Fruit fly (Drosophila melanogaster) whole organism, embryonic: ENCODE results near the gene CG6788.

ENCODE experiments used
- Abd-B ChIP-seq: fragments of 200-800 bp; sonication (Bioruptor generic); optimal IDR thresholded peaks from 2 replicates; lab custom pipeline; 2018; ENCODE audit warnings: missing biosample characterization, mild to moderate bottlenecking, missing genetic modification characterization, moderate library complexity
- BtbVII ChIP-seq: fragments of 200-800 bp; sonication (Bioruptor generic); optimal IDR thresholded peaks from 3 replicates; lab custom pipeline; 2017; ENCODE audit warnings: missing biosample characterization, mild to moderate bottlenecking, missing genetic modification characterization
- CG10979 ChIP-seq: fragments of 200-800 bp; sonication (Bioruptor generic); optimal IDR thresholded peaks from 2 replicates; lab custom pipeline; 2018; ENCODE audit warnings: missing biosample characterization, mild to moderate bottlenecking, missing genetic modification characterization, moderate library complexity
- CG13123 ChIP-seq: fragments of 200-800 bp; sonication (Bioruptor generic); optimal IDR thresholded peaks from 2 replicates; lab custom pipeline; 2016; ENCODE audit warnings: missing biosample characterization, missing genetic modification characterization
- CG18476 ChIP-seq: fragments of 200-800 bp; sonication (Bioruptor generic); optimal IDR thresholded peaks from 2 replicates; lab custom pipeline; 2016; ENCODE audit warnings: missing biosample characterization, mild to moderate bottlenecking, missing genetic modification characterization
- CG18764 ChIP-seq: fragments of 200-800 bp; sonication (Bioruptor generic); optimal IDR thresholded peaks from 3 replicates; lab custom pipeline; 2016; ENCODE audit warnings: missing biosample characterization, missing genetic modification characterization
- CG2120 ChIP-seq: fragments of 200-800 bp; sonication (Bioruptor generic); optimal IDR thresholded peaks from 3 replicates; lab custom pipeline; 2016; ENCODE audit warnings: missing biosample characterization, missing genetic modification characterization
- CG2889 ChIP-seq: fragments of 200-800 bp; sonication (Bioruptor generic); IDR thresholded peaks from 3 replicates; pipeline ENCODE4 v1.3.6; 2022; ENCODE audit warnings: missing biosample characterization, missing genetic modification characterization
- CG4854 ChIP-seq: fragments of 200-800 bp; sonication (Bioruptor generic); optimal IDR thresholded peaks from 2 replicates; lab custom pipeline; 2016; ENCODE audit warnings: missing biosample characterization, missing genetic modification characterization, inconsistent platforms
- CG5953 ChIP-seq: fragments of 200-800 bp; sonication (Bioruptor generic); IDR thresholded peaks from 2 replicates; pipeline ENCODE4 v1.3.6; 2022; ENCODE audit warnings: missing biosample characterization, missing genetic modification characterization
- CG6175 ChIP-seq: fragments of 200-800 bp; sonication (Bioruptor generic); IDR thresholded peaks from 3 replicates; pipeline ENCODE4 v1.3.6; 2022; ENCODE audit warnings: missing biosample characterization, missing genetic modification characterization
- CG6765 ChIP-seq: fragments of 200-800 bp; sonication (Bioruptor generic); optimal IDR thresholded peaks from 3 replicates; lab custom pipeline; 2017; ENCODE audit warnings: missing biosample characterization, mild to moderate bottlenecking, missing genetic modification characterization
- CG6813 ChIP-seq: fragments of 200-800 bp; sonication (Bioruptor generic); optimal IDR thresholded peaks from 2 replicates; lab custom pipeline; 2017; ENCODE audit warnings: missing biosample characterization, missing genetic modification characterization, mild to moderate bottlenecking, moderate library complexity, missing genetic modification reagents
- CG8281 ChIP-seq: fragments of 200-800 bp; sonication (Bioruptor generic); optimal IDR thresholded peaks from 2 replicates; lab custom pipeline; 2018; ENCODE audit warnings: missing biosample characterization, mild to moderate bottlenecking, missing genetic modification characterization, moderate library complexity
- CG9727 ChIP-seq: fragments of 200-800 bp; sonication (Bioruptor generic); optimal IDR thresholded peaks from 3 replicates; lab custom pipeline; 2017; ENCODE audit warnings: missing biosample characterization, mild to moderate bottlenecking, missing genetic modification characterization
- Dip2 ChIP-seq: fragments of 200-800 bp; sonication (Bioruptor generic); IDR thresholded peaks from 2 replicates; pipeline ENCODE4 v1.3.6; 2022; ENCODE audit warnings: missing biosample characterization, missing genetic modification characterization
- H2.0 ChIP-seq: fragments of 200-800 bp; sonication (Bioruptor generic); IDR thresholded peaks from 2 replicates; pipeline ENCODE4 v1.3.6; 2022; ENCODE audit warnings: missing biosample characterization, missing genetic modification characterization
- Hmr ChIP-seq: fragments of 200-800 bp; sonication (Bioruptor generic); optimal IDR thresholded peaks from 3 replicates; lab custom pipeline; 2017; ENCODE audit warnings: mild to moderate bottlenecking, missing biosample characterization, missing genetic modification reagents, missing genetic modification characterization
- Hr3 ChIP-seq: fragments of 200-800 bp; sonication (Bioruptor generic); optimal IDR thresholded peaks from 3 replicates; lab custom pipeline; 2016; ENCODE audit warnings: missing biosample characterization, missing genetic modification characterization
- Hsf ChIP-seq: fragments of 200-800 bp; sonication (Bioruptor generic); optimal IDR thresholded peaks from 3 replicates; lab custom pipeline; 2016; ENCODE audit warnings: missing biosample characterization, missing genetic modification characterization
- Kr ChIP-seq: fragments of 200-800 bp; sonication (Bioruptor generic); optimal IDR thresholded peaks from 2 replicates; lab custom pipeline; 2017; ENCODE audit warnings: missing biosample characterization, mild to moderate bottlenecking, missing genetic modification characterization
- Lpt ChIP-seq: fragments of >200 bp; optimal IDR thresholded peaks from 2 replicates; lab custom pipeline; 2018; ENCODE audit warnings: missing biosample characterization, missing genetic modification characterization
- Mes4 ChIP-seq: fragments of 200-800 bp; sonication (Bioruptor generic); optimal IDR thresholded peaks from 2 replicates; lab custom pipeline; 2016; ENCODE audit warnings: missing biosample characterization, missing genetic modification characterization
- Rx ChIP-seq: fragments of 200-800 bp; sonication (Bioruptor generic); IDR thresholded peaks from 2 replicates; pipeline ENCODE4 v1.3.6; 2022; ENCODE audit warnings: missing biosample characterization, missing genetic modification characterization
- Side ChIP-seq: fragments of 200-800 bp; sonication (Bioruptor generic); optimal IDR thresholded peaks from 2 replicates; lab custom pipeline; 2016; ENCODE audit warnings: missing biosample characterization, missing genetic modification characterization
- Six4 ChIP-seq: fragments of 200-800 bp; sonication (Bioruptor generic); optimal IDR thresholded peaks from 2 replicates; lab custom pipeline; 2016; ENCODE audit warnings: missing biosample characterization, missing genetic modification characterization
- Sox102F ChIP-seq: fragments of 200-800 bp; sonication (Bioruptor generic); optimal IDR thresholded peaks from 2 replicates; lab custom pipeline; 2018; ENCODE audit warnings: missing biosample characterization, mild to moderate bottlenecking, missing genetic modification characterization, moderate library complexity
- Ssrp ChIP-seq: fragments of 200-800 bp; sonication (Bioruptor generic); optimal IDR thresholded peaks from 2 replicates; lab custom pipeline; 2018; ENCODE audit warnings: missing biosample characterization, mild to moderate bottlenecking, missing genetic modification characterization, moderate library complexity
- YL-1 ChIP-seq: fragments of 200-800 bp; sonication (Bioruptor generic); optimal IDR thresholded peaks from 3 replicates; lab custom pipeline; 2017; ENCODE audit warnings: missing biosample characterization, mild to moderate bottlenecking, missing genetic modification characterization
- ap ChIP-seq: fragments of 200-800 bp; sonication (Bioruptor generic); IDR thresholded peaks from 2 replicates; pipeline ENCODE4 v1.3.6; 2022; ENCODE audit warnings: missing biosample characterization, missing genetic modification characterization
- bigmax ChIP-seq: fragments of 200-800 bp; sonication (Bioruptor generic); optimal IDR thresholded peaks from 2 replicates; lab custom pipeline; 2018; ENCODE audit warnings: missing biosample characterization, mild to moderate bottlenecking, missing genetic modification characterization
- btn ChIP-seq: fragments of 200-800 bp; sonication (Bioruptor generic); optimal IDR thresholded peaks from 2 replicates; lab custom pipeline; 2016; ENCODE audit warnings: missing biosample characterization, missing genetic modification characterization
- cad ChIP-seq: fragments of >200 bp; optimal IDR thresholded peaks from 2 replicates; lab custom pipeline; 2017; ENCODE audit warnings: missing biosample characterization, missing genetic modification characterization
- crol ChIP-seq: fragments of 200-800 bp; sonication (Bioruptor generic); IDR thresholded peaks from 2 replicates; pipeline ENCODE4 v1.3.6; 2022; ENCODE audit warnings: missing biosample characterization, missing genetic modification characterization
- exex ChIP-seq: fragments of 200-800 bp; sonication (Bioruptor generic); optimal IDR thresholded peaks from 4 replicates; lab custom pipeline; 2018; ENCODE audit warnings: missing biosample characterization, mild to moderate bottlenecking, missing genetic modification characterization, moderate library complexity
- gem ChIP-seq: fragments of 200-800 bp; sonication (Bioruptor generic); optimal IDR thresholded peaks from 2 replicates; lab custom pipeline; 2019; ENCODE audit warnings: missing biosample characterization, mild to moderate bottlenecking, missing genetic modification characterization, moderate library complexity
- grau ChIP-seq: fragments of 200-800 bp; optimal IDR thresholded peaks from 3 replicates; lab custom pipeline; 2019; ENCODE audit warnings: missing biosample characterization, mild to moderate bottlenecking, missing genetic modification characterization, moderate library complexity
- jing ChIP-seq: fragments of 200-800 bp; sonication (Bioruptor generic); optimal IDR thresholded peaks from 2 replicates; lab custom pipeline; 2018; ENCODE audit warnings: missing biosample characterization, mild to moderate bottlenecking, missing genetic modification characterization
- kah ChIP-seq: fragments of 200-800 bp; sonication (Bioruptor generic); optimal IDR thresholded peaks from 2 replicates; lab custom pipeline; 2018; ENCODE audit warnings: missing biosample characterization, mild to moderate bottlenecking, missing genetic modification characterization
- ken ChIP-seq: fragments of 200-800 bp; sonication (Bioruptor generic); IDR thresholded peaks from 3 replicates; pipeline ENCODE4 v1.3.6; 2022; ENCODE audit warnings: missing biosample characterization, missing genetic modification characterization
- nmo ChIP-seq: fragments of 200-800 bp; sonication (Bioruptor generic); optimal IDR thresholded peaks from 2 replicates; lab custom pipeline; 2018; ENCODE audit warnings: missing biosample characterization, mild to moderate bottlenecking, missing genetic modification characterization, moderate library complexity
- onecut ChIP-seq: fragments of 200-800 bp; sonication (Bioruptor generic); IDR thresholded peaks from 2 replicates; pipeline ENCODE4 v1.3.6; 2022; ENCODE audit warnings: missing biosample characterization, missing genetic modification characterization
- pho ChIP-seq: fragments of 200-800 bp; sonication (Bioruptor generic); optimal IDR thresholded peaks from 2 replicates; lab custom pipeline; 2016; ENCODE audit warnings: missing biosample characterization, missing genetic modification characterization
- schlank ChIP-seq: fragments of 200-800 bp; sonication (Bioruptor generic); optimal IDR thresholded peaks from 2 replicates; lab custom pipeline; 2018; ENCODE audit warnings: missing biosample characterization, mild to moderate bottlenecking, missing genetic modification characterization
- sug ChIP-seq: fragments of 200-800 bp; optimal IDR thresholded peaks from 2 replicates; lab custom pipeline; 2019; ENCODE audit warnings: missing biosample characterization, mild to moderate bottlenecking, missing genetic modification characterization, moderate library complexity
- tgo ChIP-seq: fragments of 200-800 bp; sonication (Bioruptor generic); IDR thresholded peaks from 3 replicates; pipeline ENCODE4 v1.3.6; 2022; ENCODE audit warnings: missing biosample characterization, missing genetic modification characterization
- tna ChIP-seq: fragments of 200-800 bp; sonication (Bioruptor generic); IDR thresholded peaks from 2 replicates; pipeline ENCODE4 v1.3.6; 2022; ENCODE audit warnings: missing biosample characterization, missing genetic modification characterization; ENCODE audit not compliant: partially characterized antibody
- trh ChIP-seq: fragments of 200-800 bp; sonication (Bioruptor generic); optimal IDR thresholded peaks from 2 replicates; lab custom pipeline; 2016; ENCODE audit warnings: missing biosample characterization, missing genetic modification characterization
- twi ChIP-seq: fragments of 200-800 bp; optimal IDR thresholded peaks from 2 replicates; lab custom pipeline; 2019; ENCODE audit warnings: missing biosample characterization, mild to moderate bottlenecking, missing genetic modification characterization, moderate library complexity

The CG6788 gene

DNA sequence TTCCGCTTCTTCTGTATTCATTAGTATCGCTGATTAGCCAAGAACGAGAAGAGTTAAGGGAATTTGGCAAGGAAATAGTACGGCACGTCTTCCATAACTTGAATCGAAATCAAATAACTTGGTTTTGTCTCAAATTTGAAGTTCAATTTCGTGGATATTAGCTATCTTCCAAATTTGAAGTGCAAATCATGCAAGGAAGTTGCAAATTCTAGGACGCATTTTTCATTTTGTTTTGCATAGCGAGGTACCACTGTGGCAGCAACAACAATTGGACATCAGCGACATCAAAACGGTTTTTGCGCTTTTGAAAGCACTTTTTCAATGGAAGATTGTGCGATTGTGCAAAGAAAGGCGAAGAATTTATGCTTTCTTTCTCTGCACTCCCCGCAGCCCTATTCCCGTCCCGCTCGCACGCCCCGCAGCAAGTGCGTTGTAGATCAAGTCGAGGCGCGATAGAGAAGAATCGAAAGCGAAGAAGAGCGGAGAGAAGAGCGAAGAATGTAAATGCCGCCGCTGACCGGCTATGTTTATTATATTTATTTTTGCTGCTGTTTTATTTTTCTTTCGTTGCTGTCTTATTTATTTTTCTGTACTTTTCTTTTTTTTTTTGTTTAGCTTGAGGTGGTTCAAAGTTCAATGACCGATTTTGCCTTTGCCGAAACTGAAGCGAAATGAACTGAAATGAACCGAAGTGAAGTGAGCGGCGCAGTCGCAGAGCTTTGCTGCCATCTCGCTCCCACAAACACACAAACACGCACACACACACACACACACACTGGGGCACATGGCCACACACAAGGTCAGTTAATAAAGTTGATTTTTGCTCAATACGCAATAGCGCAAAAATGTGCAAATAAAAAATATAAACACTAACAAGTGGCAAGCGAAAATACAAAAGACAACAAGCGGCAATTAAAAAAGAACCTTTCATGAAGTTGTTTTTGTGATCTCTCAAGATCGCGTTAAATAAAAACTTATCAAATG is 6.5 kb upstream of the CG6788 start (continued):
- TF ChIP-seq Kr (GFP tag; lab: Kevin White, UChicago) (no peak), CG10979 (tag; lab: Kevin White, UChicago) (no peak), CG6765 (GFP tag; lab: Kevin White, UChicago) (no peak), Hmr (peak; percentile 43), nmo (GFP tag; lab: Kevin White, UChicago) (peak; percentile 16), schlank (peak; percentile 68), Sox102F (GFP tag; lab: Kevin White, UChicago) (peak; percentile 68), twi (no peak), CG5953 (GFP tag; lab: Robert Waterston, UW) (no peak), onecut (GFP tag; lab: Robert Waterston, UW) (0 out of 2 replicates have a peak, but pooled peaks have one; percentile 8), CG2889 (0 out of 3 replicates have a peak, but pooled peaks have one; percentile 27), ap (GFP tag; lab: Robert Waterston, UW) (peak; percentile 40; the same call in 1 of the 2 replicates), gem (tag; lab: Kevin White, UChicago) (peak; percentile 66), trh (GFP tag; lab: Kevin White, UChicago) (no peak), Hsf (GFP tag; lab: Kevin White, UChicago) (peak; percentile 40), Ssrp (no peak), Hr3 (no peak), Lpt (GFP tag; lab: Kevin White, UChicago) (no peak), H2.0 (GFP tag; lab: Robert Waterston, UW) (0 out of 2 replicates have a peak, but pooled peaks have one; percentile 34), Rx (peak; percentile 39; the same call in 1 of the 2 replicates), ken (GFP tag; lab: Robert Waterston, UW) (peak; percentile 47; the same call in 1 of the 3 replicates), bigmax (GFP tag; lab: Kevin White, UChicago) (no peak), Abd-B (peak; percentile 32), CG8281 (tag; lab: Kevin White, UChicago) (no peak), CG6813 (GFP tag; lab: Kevin White, UChicago) (no peak), cad (GFP tag; lab: Kevin White, UChicago) (no peak), CG2120 (GFP tag; lab: Kevin White, UChicago) (peak; percentile 76), tna (GFP tag; lab: Robert Waterston, UW) (no peak), BtbVII (peak; percentile 6), Mes4 (GFP tag; lab: Kevin White, UChicago) (no peak), jing (GFP tag; lab: Kevin White, UChicago) (no peak), CG4854 (GFP tag; lab: Kevin White, UChicago) (no peak), sug (tag; lab: Kevin White, UChicago) (peak; percentile 0), grau (tag; lab: Kevin White, UChicago) (peak; percentile 88), pho (peak; percentile 71), CG18476 (GFP tag; lab: Kevin White, UChicago) (no peak), crol (peak; percentile 82), Six4 (no peak), CG9727 (GFP tag; lab: Kevin White, UChicago) (peak; percentile 36), CG6175 (0 out of 3 replicates have a peak, but pooled peaks have one; percentile 44), CG13123 (GFP tag; lab: Kevin White, UChicago) (no peak), Side (GFP tag; lab: Kevin White, UChicago) (peak; percentile 14), YL-1 (GFP tag; lab: Kevin White, UChicago) (no peak), Dip2 (GFP tag; lab: Robert Waterston, UW) (no peak), kah (GFP tag; lab: Kevin White, UChicago) (no peak), exex (tag; lab: Kevin White, UChicago) (no peak), btn (GFP tag; lab: Kevin White, UChicago) (no peak), CG18764 (GFP tag; lab: Kevin White, UChicago) (no peak), tgo (GFP tag; lab: Robert Waterston, UW) (no peak)
